Fruit fly (Drosophila melanogaster) whole organism, embryonic: ENCODE data around the gene Ir93a.

Experiments
- Atf-2 ChIP-seq: fragments of 200-800 bp; sonication (Bioruptor generic); optimal IDR thresholded peaks from 2 replicates; lab custom pipeline; 2016; ENCODE audit warnings: missing biosample characterization, missing genetic modification characterization
- Atf6 ChIP-seq: fragments of 200-800 bp; sonication (Bioruptor generic); IDR thresholded peaks from 2 replicates; pipeline ENCODE4 v1.3.6; 2022; ENCODE audit warnings: missing biosample characterization, missing genetic modification characterization
- CG11456 ChIP-seq: fragments of 200-800 bp; sonication (Bioruptor generic); IDR thresholded peaks from 3 replicates; pipeline ENCODE4 v1.3.6; 2022; ENCODE audit warnings: missing biosample characterization, missing genetic modification characterization
- CG11504 ChIP-seq: fragments of 200-800 bp; sonication (Bioruptor generic); optimal IDR thresholded peaks from 3 replicates; lab custom pipeline; 2019; ENCODE audit warnings: missing biosample characterization, mild to moderate bottlenecking, missing genetic modification characterization, moderate library complexity
- CG11723 ChIP-seq: fragments of 200-800 bp; sonication (Bioruptor generic); optimal IDR thresholded peaks from 2 replicates; lab custom pipeline; 2017; ENCODE audit warnings: missing biosample characterization, mild to moderate bottlenecking, missing genetic modification characterization
- CG12769 ChIP-seq: fragments of 200-800 bp; sonication (Bioruptor generic); optimal IDR thresholded peaks from 2 replicates; lab custom pipeline; 2019; ENCODE audit warnings: missing biosample characterization, mild to moderate bottlenecking, missing genetic modification characterization, moderate library complexity
- CG13296 ChIP-seq: fragments of 200-800 bp; sonication (Bioruptor generic); optimal IDR thresholded peaks from 3 replicates; lab custom pipeline; 2018; ENCODE audit warnings: missing biosample characterization, mild to moderate bottlenecking, missing genetic modification characterization
- CG13775 ChIP-seq: fragments of 200-800 bp; sonication (Bioruptor generic); optimal IDR thresholded peaks from 3 replicates; lab custom pipeline; 2017; ENCODE audit warnings: missing biosample characterization, mild to moderate bottlenecking, missing genetic modification characterization
- CG13894 ChIP-seq: fragments of 200-800 bp; sonication (Bioruptor generic); optimal IDR thresholded peaks from 3 replicates; lab custom pipeline; 2018; ENCODE audit warnings: missing biosample characterization, mild to moderate bottlenecking, missing genetic modification characterization, moderate library complexity
- CG14050 ChIP-seq: fragments of 200-800 bp; sonication (Bioruptor generic); IDR thresholded peaks from 3 replicates; pipeline ENCODE4 v1.3.6; 2022; ENCODE audit warnings: missing biosample characterization, missing genetic modification characterization
- CG15011 ChIP-seq: fragments of 200-800 bp; sonication (Bioruptor generic); optimal IDR thresholded peaks from 3 replicates; lab custom pipeline; 2018; ENCODE audit warnings: missing biosample characterization, mild to moderate bottlenecking, missing genetic modification characterization
- CG17568 ChIP-seq: fragments of 200-800 bp; sonication (Bioruptor generic); optimal IDR thresholded peaks from 2 replicates; lab custom pipeline; 2018; ENCODE audit warnings: missing biosample characterization, mild to moderate bottlenecking, missing genetic modification characterization, moderate library complexity
- CG17829 ChIP-seq: fragments of 200-800 bp; optimal IDR thresholded peaks from 2 replicates; lab custom pipeline; 2019; ENCODE audit warnings: missing biosample characterization, mild to moderate bottlenecking, missing genetic modification characterization, moderate library complexity
- CG18599 ChIP-seq: fragments of 200-800 bp; sonication (Bioruptor generic); optimal IDR thresholded peaks from 3 replicates; lab custom pipeline; 2017; ENCODE audit warnings: missing biosample characterization, missing genetic modification characterization, mild to moderate bottlenecking, moderate library complexity, missing genetic modification reagents
- CG2678 ChIP-seq: fragments of 200-800 bp; sonication (Bioruptor generic); optimal IDR thresholded peaks from 3 replicates; lab custom pipeline; 2019; ENCODE audit warnings: missing biosample characterization, mild to moderate bottlenecking, missing genetic modification characterization, moderate library complexity
- CG42726 ChIP-seq: fragments of 200-800 bp; sonication (Bioruptor generic); IDR thresholded peaks from 2 replicates; pipeline ENCODE4 v1.3.6; 2022; ENCODE audit warnings: missing biosample characterization, missing genetic modification characterization; ENCODE audit not compliant: partially characterized antibody
- CG4707 ChIP-seq: fragments of 200-800 bp; sonication (Bioruptor generic); optimal IDR thresholded peaks from 2 replicates; lab custom pipeline; 2018; ENCODE audit warnings: missing biosample characterization, mild to moderate bottlenecking, missing genetic modification characterization, moderate library complexity
- CG4820 ChIP-seq: fragments of 200-800 bp; sonication (Bioruptor generic); optimal IDR thresholded peaks from 3 replicates; lab custom pipeline; 2016; ENCODE audit warnings: missing biosample characterization, missing genetic modification characterization
- CG7556 ChIP-seq: fragments of 200-800 bp; sonication (Bioruptor generic); optimal IDR thresholded peaks from 2 replicates; lab custom pipeline; 2017; ENCODE audit warnings: missing biosample characterization, mild to moderate bottlenecking, missing genetic modification characterization
- CG7928 ChIP-seq: fragments of 200-800 bp; sonication (Bioruptor generic); optimal IDR thresholded peaks from 2 replicates; lab custom pipeline; 2017; ENCODE audit warnings: missing biosample characterization, mild to moderate bottlenecking, missing genetic modification characterization
- CG7963 ChIP-seq: fragments of 200-800 bp; sonication (Bioruptor generic); IDR thresholded peaks from 3 replicates; pipeline ENCODE4 v1.3.6; 2022; ENCODE audit warnings: missing biosample characterization, missing genetic modification characterization; ENCODE audit not compliant: partially characterized antibody
- CG7987 ChIP-seq: fragments of 200-800 bp; sonication (Bioruptor generic); optimal IDR thresholded peaks from 2 replicates; lab custom pipeline; 2018; ENCODE audit warnings: missing biosample characterization, mild to moderate bottlenecking, missing genetic modification characterization, moderate library complexity
- Dbx ChIP-seq: fragments of 200-800 bp; sonication (Bioruptor generic); IDR thresholded peaks from 3 replicates; pipeline ENCODE4 v1.3.6; 2022; ENCODE audit warnings: missing biosample characterization, missing genetic modification characterization
- Drgx ChIP-seq: fragments of 200-800 bp; sonication (Bioruptor generic); IDR thresholded peaks from 2 replicates; pipeline ENCODE4 v1.3.6; 2022; ENCODE audit warnings: missing biosample characterization, missing genetic modification characterization
- Hand ChIP-seq: fragments of 200-800 bp; sonication (Bioruptor generic); optimal IDR thresholded peaks from 2 replicates; lab custom pipeline; 2017; ENCODE audit warnings: mild to moderate bottlenecking, missing biosample characterization, missing genetic modification reagents, missing genetic modification characterization
- Lim3 ChIP-seq: fragments of 200-800 bp; sonication (Bioruptor generic); IDR thresholded peaks from 2 replicates; pipeline ENCODE4 v1.3.6; 2022; ENCODE audit warnings: missing biosample characterization, missing genetic modification characterization
- Mad ChIP-seq: fragments of 200-800 bp; sonication (Bioruptor generic); optimal IDR thresholded peaks from 2 replicates; lab custom pipeline; 2016; ENCODE audit warnings: missing biosample characterization, missing genetic modification characterization
- NC2α ChIP-seq: fragments of 200-800 bp; sonication (Bioruptor generic); optimal IDR thresholded peaks from 2 replicates; lab custom pipeline; 2016; ENCODE audit warnings: missing biosample characterization, missing genetic modification characterization
- Nf-YA ChIP-seq: fragments of 200-800 bp; sonication (Bioruptor generic); IDR thresholded peaks from 2 replicates; pipeline ENCODE4 v1.3.6; 2022; ENCODE audit warnings: missing biosample characterization, missing genetic modification characterization
- Side ChIP-seq: fragments of 200-800 bp; sonication (Bioruptor generic); optimal IDR thresholded peaks from 2 replicates; lab custom pipeline; 2016; ENCODE audit warnings: missing biosample characterization, missing genetic modification characterization
- Sox102F ChIP-seq: fragments of 200-800 bp; sonication (Bioruptor generic); optimal IDR thresholded peaks from 2 replicates; lab custom pipeline; 2018; ENCODE audit warnings: missing biosample characterization, mild to moderate bottlenecking, missing genetic modification characterization, moderate library complexity
- Taf1 ChIP-seq: fragments of 200-800 bp; sonication (Bioruptor generic); IDR thresholded peaks from 2 replicates; pipeline ENCODE4 v1.3.6; 2022; ENCODE audit warnings: missing biosample characterization, missing genetic modification characterization
- bigmax ChIP-seq: fragments of 200-800 bp; sonication (Bioruptor generic); optimal IDR thresholded peaks from 2 replicates; lab custom pipeline; 2018; ENCODE audit warnings: missing biosample characterization, mild to moderate bottlenecking, missing genetic modification characterization
- cato ChIP-seq: fragments of 200-800 bp; sonication (Bioruptor generic); optimal IDR thresholded peaks from 2 replicates; lab custom pipeline; 2016; ENCODE audit warnings: missing biosample characterization, missing genetic modification characterization, borderline replicate concordance
- dpn ChIP-seq, 2 experiments: fragments of 200-800 bp; sonication (Bioruptor generic); optimal IDR thresholded peaks; 3 replicates each; lab custom pipeline; 2016; ENCODE audit warnings: missing biosample characterization in 2 of 2, missing genetic modification characterization in 2 of 2
- fd3F ChIP-seq: fragments of 200-800 bp; sonication (Bioruptor generic); optimal IDR thresholded peaks from 2 replicates; lab custom pipeline; 2018; ENCODE audit warnings: missing biosample characterization, mild to moderate bottlenecking, missing genetic modification characterization, moderate library complexity
- fd64A ChIP-seq: fragments of 200-800 bp; sonication (Bioruptor generic); optimal IDR thresholded peaks from 3 replicates; lab custom pipeline; 2018; ENCODE audit warnings: missing biosample characterization, mild to moderate bottlenecking, missing genetic modification characterization
- gcm ChIP-seq: fragments of 200-800 bp; sonication (Bioruptor generic); optimal IDR thresholded peaks from 2 replicates; lab custom pipeline; 2019; ENCODE audit warnings: missing biosample characterization, mild to moderate bottlenecking, missing genetic modification characterization, moderate library complexity
- gcm2 ChIP-seq: fragments of 200-800 bp; sonication (Bioruptor generic); optimal IDR thresholded peaks from 2 replicates; lab custom pipeline; 2016; ENCODE audit warnings: missing biosample characterization, missing genetic modification characterization
- kah ChIP-seq: fragments of 200-800 bp; sonication (Bioruptor generic); optimal IDR thresholded peaks from 2 replicates; lab custom pipeline; 2018; ENCODE audit warnings: missing biosample characterization, mild to moderate bottlenecking, missing genetic modification characterization
- nmo ChIP-seq: fragments of 200-800 bp; sonication (Bioruptor generic); optimal IDR thresholded peaks from 2 replicates; lab custom pipeline; 2018; ENCODE audit warnings: missing biosample characterization, mild to moderate bottlenecking, missing genetic modification characterization, moderate library complexity
- onecut ChIP-seq: fragments of 200-800 bp; sonication (Bioruptor generic); IDR thresholded peaks from 2 replicates; pipeline ENCODE4 v1.3.6; 2022; ENCODE audit warnings: missing biosample characterization, missing genetic modification characterization
- pzg ChIP-seq: fragments of 200-800 bp; sonication (Bioruptor generic); optimal IDR thresholded peaks from 3 replicates; lab custom pipeline; 2018; ENCODE audit warnings: missing biosample characterization, mild to moderate bottlenecking, missing genetic modification characterization, moderate library complexity
- scrt ChIP-seq: fragments of 200-800 bp; sonication (Bioruptor generic); optimal IDR thresholded peaks from 2 replicates; lab custom pipeline; 2018; ENCODE audit warnings: missing biosample characterization, mild to moderate bottlenecking, missing genetic modification characterization, moderate library complexity
- stwl ChIP-seq: fragments of 200-800 bp; sonication (Bioruptor generic); optimal IDR thresholded peaks from 3 replicates; lab custom pipeline; 2018; ENCODE audit warnings: missing biosample characterization, mild to moderate bottlenecking, missing genetic modification characterization, moderate library complexity
- sug ChIP-seq: fragments of 200-800 bp; optimal IDR thresholded peaks from 2 replicates; lab custom pipeline; 2019; ENCODE audit warnings: missing biosample characterization, mild to moderate bottlenecking, missing genetic modification characterization, moderate library complexity
- tin ChIP-seq: fragments of 200-800 bp; sonication (Bioruptor generic); optimal IDR thresholded peaks from 3 replicates; lab custom pipeline; 2016; ENCODE audit warnings: missing biosample characterization, missing genetic modification characterization
- toy ChIP-seq: fragments of 200-800 bp; sonication (Bioruptor generic); IDR thresholded peaks from 2 replicates; pipeline ENCODE4 v1.3.6; 2022; ENCODE audit warnings: missing biosample characterization, missing genetic modification characterization
- zen ChIP-seq: fragments of 200-800 bp; sonication (Bioruptor generic); optimal IDR thresholded peaks from 3 replicates; lab custom pipeline; 2018; ENCODE audit warnings: missing biosample characterization, mild to moderate bottlenecking, missing genetic modification characterization, moderate library complexity

Ir93a gene

DNA sequence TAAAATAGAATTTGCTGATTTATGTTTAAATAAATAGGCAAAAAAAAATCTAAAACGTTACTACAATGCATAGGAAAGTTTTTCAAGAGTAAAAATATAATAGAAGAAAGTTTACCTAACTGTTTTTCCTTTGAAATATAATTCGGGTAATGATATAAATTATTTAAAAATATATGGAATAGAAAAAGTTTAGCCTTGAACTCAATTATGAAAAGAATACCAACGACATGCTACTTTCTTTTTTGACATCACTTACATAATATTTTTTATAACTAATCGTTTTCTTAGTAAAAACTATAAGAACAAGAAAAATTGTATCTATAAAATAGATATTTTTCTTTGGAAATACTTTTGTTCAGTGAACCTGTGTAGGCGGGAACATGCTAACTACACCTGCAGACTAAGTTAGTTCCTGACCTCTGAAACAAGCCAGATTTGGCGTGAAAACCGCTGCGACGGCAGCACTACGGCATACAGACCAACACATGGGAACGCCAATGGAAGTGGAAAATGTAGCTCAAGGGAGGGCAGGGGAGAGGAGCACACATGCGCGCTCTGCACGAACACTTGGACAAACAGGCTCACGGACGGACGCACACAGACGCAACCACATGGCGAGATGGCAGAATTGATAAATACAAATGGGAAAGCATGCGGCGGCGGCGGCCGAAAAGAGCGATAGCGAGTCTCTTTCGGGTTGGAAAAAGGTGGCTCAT, 30.2 kb downstream of the Ir93a start (continued):
- TF ChIP-seq fd3F (GFP tag; lab: Kevin White, UChicago), result no peak
- TF ChIP-seq tin (GFP tag; lab: Kevin White, UChicago), result no peak
- TF ChIP-seq cato (GFP tag; lab: Kevin White, UChicago), result no peak
- TF ChIP-seq stwl, result no peak
- TF ChIP-seq Drgx (GFP tag; lab: Robert Waterston, UW), result no peak; the same call in 1 of the 2 replicates
- peak; percentile 95 for TF ChIP-seq CG12769 (tag; lab: Kevin White, UChicago)
- peak; percentile 53 for TF ChIP-seq nmo (GFP tag; lab: Kevin White, UChicago)
- TF ChIP-seq CG11456 (GFP tag; lab: Robert Waterston, UW), result no peak
- peak; percentile 30; the same call in 1 of the 2 replicates for TF ChIP-seq Atf6 (GFP tag; lab: Robert Waterston, UW)
- no peak for TF ChIP-seq CG17568 (GFP tag; lab: Kevin White, UChicago)
- peak; percentile 60 for TF ChIP-seq CG13894 (tag; lab: Kevin White, UChicago)
- no peak for TF ChIP-seq dpn (GFP tag; optimal IDR thresholded peaks at IDR 0.05; lab: Kevin White, UChicago)
- TF ChIP-seq CG14050 (GFP tag; lab: Robert Waterston, UW), result no peak
- no peak for TF ChIP-seq Atf-2 (GFP tag; lab: Kevin White, UChicago)
- TF ChIP-seq kah (GFP tag; lab: Kevin White, UChicago), result no peak
- TF ChIP-seq Mad (GFP tag; lab: Kevin White, UChicago), result no peak
- peak; percentile 45 for TF ChIP-seq CG18599 (GFP tag; lab: Kevin White, UChicago)
- no peak for TF ChIP-seq Nf-YA (GFP tag; lab: Robert Waterston, UW)
- peak; percentile 47 for TF ChIP-seq bigmax (GFP tag; lab: Kevin White, UChicago)
- TF ChIP-seq CG13296 (GFP tag; lab: Kevin White, UChicago), result no peak
- no peak for TF ChIP-seq CG7963 (GFP tag; lab: Robert Waterston, UW)
- TF ChIP-seq Side (GFP tag; lab: Kevin White, UChicago), result no peak
- TF ChIP-seq gcm (GFP tag; lab: Kevin White, UChicago), result no peak
- peak; percentile 13; the same call in 2 of the 3 replicates for TF ChIP-seq Dbx (GFP tag; lab: Robert Waterston, UW)
- no peak for TF ChIP-seq gcm2
- TF ChIP-seq CG11504 (tag; lab: Kevin White, UChicago), result peak; percentile 59
- TF ChIP-seq CG2678 (tag; lab: Kevin White, UChicago), result peak; percentile 63
- TF ChIP-seq CG42726 (GFP tag; lab: Robert Waterston, UW), result no peak
- peak; percentile 21 for TF ChIP-seq pzg
- TF ChIP-seq CG17829, result peak; percentile 16
- no peak for TF ChIP-seq fd64A
- TF ChIP-seq toy (GFP tag; lab: Robert Waterston, UW), result no peak
- no peak for TF ChIP-seq CG4820 (GFP tag; lab: Kevin White, UChicago)
- TF ChIP-seq zen (tag; lab: Kevin White, UChicago), result no peak
- TF ChIP-seq onecut (GFP tag; lab: Robert Waterston, UW), result no peak
- no peak for TF ChIP-seq NC2α (GFP tag; lab: Kevin White, UChicago)
- TF ChIP-seq CG11723, result no peak
- TF ChIP-seq scrt, result peak; percentile 3
- TF ChIP-seq CG7987, result peak; percentile 48
- TF ChIP-seq Sox102F (GFP tag; lab: Kevin White, UChicago), result peak; percentile 8
- TF ChIP-seq sug (tag; lab: Kevin White, UChicago), result peak; percentile 77
- no peak for TF ChIP-seq Lim3
- TF ChIP-seq CG13775 (GFP tag; lab: Kevin White, UChicago), result peak; percentile 32
- peak; percentile 71 for TF ChIP-seq CG7556
- no peak for TF ChIP-seq CG7928 (GFP tag; lab: Kevin White, UChicago)
- TF ChIP-seq Hand, result no peak
- no peak for TF ChIP-seq Taf1 (GFP tag; lab: Robert Waterston, UW)
- no peak for TF ChIP-seq CG4707 (GFP tag; lab: Kevin White, UChicago)
- no peak for TF ChIP-seq CG15011 (GFP tag; lab: Kevin White, UChicago)
